Worm (Caenorhabditis elegans) whole organism, L4 larva: Measurements from ENCODE around the gene metl-6.

Source experiments
- ama-1 ChIP-seq: fragments of 150-350 bp; optimal IDR thresholded peaks from 2 replicates; lab custom pipeline; 2014; ENCODE audit warnings: inconsistent platforms, mixed read lengths
- daf-12 ChIP-seq: fragments of 150-350 bp; optimal IDR thresholded peaks from 2 replicates; lab custom pipeline; 2014; ENCODE audit warnings: missing biosample characterization, missing genetic modification reagents, missing genetic modification characterization
- daf-16 ChIP-seq, 3 experiments: sonication (generic microtip); optimal IDR thresholded peaks; 2 replicates each; lab custom pipeline; 2016 to 2017; ENCODE audit warnings: missing genetic modification characterization in 3 of 3, missing genetic modification reagents in 3 of 3, mild to moderate bottlenecking in 2 of 3, missing compliant biosample characterization in 2 of 3, missing biosample characterization in 1 of 3, moderate library complexity in 1 of 3
- dmd-9 ChIP-seq: fragments of 200-800 bp; sonication (Bioruptor generic); IDR thresholded peaks from 2 replicates; pipeline ENCODE4 v1.3.6; 2022; ENCODE audit warnings: missing genetic modification reagents, missing genetic modification characterization, missing compliant biosample characterization
- fkh-10 ChIP-seq: fragments of 150-350 bp; optimal IDR thresholded peaks from 2 replicates; lab custom pipeline; 2014; ENCODE audit warnings: missing biosample characterization, missing genetic modification reagents, missing genetic modification characterization
- nhr-25 ChIP-seq: sonication (generic microtip); optimal IDR thresholded peaks from 2 replicates; lab custom pipeline; 2017; ENCODE audit warnings: missing genetic modification characterization, mild to moderate bottlenecking, missing compliant biosample characterization, antibody characterized with exemption, moderate library complexity, borderline replicate concordance; ENCODE audit not compliant: insufficient read depth

ce11 chrIII:3898850-3899249 is 22.7 kb downstream of the metl-6 start:
- no peak for TF ChIP-seq nhr-25
- TF ChIP-seq daf-16 (GFP tag; optimal IDR thresholded peaks at IDR 0.05; lab: Kevin White, UChicago) = no peak
- TF ChIP-seq daf-16 (tag; optimal IDR thresholded peaks at IDR 0.05; lab: Kevin White, UChicago) = no peak
- peak; percentile 38 for TF ChIP-seq fkh-10
- TF ChIP-seq ama-1 (lab: Kevin White, UChicago) = no peak
- no peak for TF ChIP-seq dmd-9 (GFP tag; lab: Robert Waterston, UW)
- no peak for TF ChIP-seq daf-12 (tag; lab: Kevin White, UChicago)
